Fruit fly (Drosophila melanogaster) whole organism, embryonic: Measurements from ENCODE around the gene CG17777.

Source experiments
- Ada2b ChIP-seq: fragments of 200-800 bp; sonication (Bioruptor generic); IDR thresholded peaks from 2 replicates; pipeline ENCODE4 v1.3.6; 2022; ENCODE audit warnings: missing biosample characterization, missing genetic modification characterization
- BtbVII ChIP-seq: fragments of 200-800 bp; sonication (Bioruptor generic); optimal IDR thresholded peaks from 3 replicates; lab custom pipeline; 2017; ENCODE audit warnings: missing biosample characterization, mild to moderate bottlenecking, missing genetic modification characterization
- CG10366 ChIP-seq: fragments of 200-800 bp; sonication (Bioruptor generic); IDR thresholded peaks from 2 replicates; pipeline ENCODE4 v1.3.6; 2022; ENCODE audit warnings: missing biosample characterization, missing genetic modification characterization
- CG10543 ChIP-seq: fragments of 200-800 bp; sonication (Bioruptor generic); optimal IDR thresholded peaks from 3 replicates; lab custom pipeline; 2017; ENCODE audit warnings: missing biosample characterization, mild to moderate bottlenecking, missing genetic modification characterization, moderate library complexity
- CG11398 ChIP-seq: fragments of 200-800 bp; sonication (Bioruptor generic); optimal IDR thresholded peaks from 2 replicates; lab custom pipeline; 2016; ENCODE audit warnings: missing biosample characterization, missing genetic modification characterization
- CG11456 ChIP-seq: fragments of 200-800 bp; sonication (Bioruptor generic); IDR thresholded peaks from 3 replicates; pipeline ENCODE4 v1.3.6; 2022; ENCODE audit warnings: missing biosample characterization, missing genetic modification characterization
- CG11560 ChIP-seq: fragments of 200-800 bp; sonication (Bioruptor generic); IDR thresholded peaks from 3 replicates; pipeline ENCODE4 v1.3.6; 2022; ENCODE audit warnings: missing biosample characterization, missing genetic modification characterization
- CG12071 ChIP-seq: fragments of 200-800 bp; sonication (Bioruptor generic); optimal IDR thresholded peaks from 3 replicates; lab custom pipeline; 2018; ENCODE audit warnings: missing biosample characterization, mild to moderate bottlenecking, missing genetic modification characterization
- CG13123 ChIP-seq: fragments of 200-800 bp; sonication (Bioruptor generic); optimal IDR thresholded peaks from 2 replicates; lab custom pipeline; 2016; ENCODE audit warnings: missing biosample characterization, missing genetic modification characterization
- CG13287 ChIP-seq: fragments of 200-800 bp; sonication (Bioruptor generic); IDR thresholded peaks from 2 replicates; pipeline ENCODE4 v1.3.6; 2022; ENCODE audit warnings: missing biosample characterization, missing genetic modification characterization; ENCODE audit not compliant: partially characterized antibody
- CG15269 ChIP-seq: fragments of 200-800 bp; sonication (Bioruptor generic); optimal IDR thresholded peaks from 2 replicates; lab custom pipeline; 2018; ENCODE audit warnings: missing biosample characterization, mild to moderate bottlenecking, missing genetic modification characterization, moderate library complexity
- CG17186 ChIP-seq: fragments of 200-800 bp; sonication (Bioruptor generic); optimal IDR thresholded peaks from 3 replicates; lab custom pipeline; 2017; ENCODE audit warnings: missing biosample characterization, missing genetic modification reagents, missing genetic modification characterization
- CG2120 ChIP-seq: fragments of 200-800 bp; sonication (Bioruptor generic); optimal IDR thresholded peaks from 3 replicates; lab custom pipeline; 2016; ENCODE audit warnings: missing biosample characterization, missing genetic modification characterization
- CG2889 ChIP-seq: fragments of 200-800 bp; sonication (Bioruptor generic); IDR thresholded peaks from 3 replicates; pipeline ENCODE4 v1.3.6; 2022; ENCODE audit warnings: missing biosample characterization, missing genetic modification characterization
- CG3281 ChIP-seq: fragments of 200-800 bp; sonication (Bioruptor generic); optimal IDR thresholded peaks from 3 replicates; lab custom pipeline; 2017; ENCODE audit warnings: missing biosample characterization, mild to moderate bottlenecking, missing genetic modification characterization
- CG3838 ChIP-seq: fragments of 200-800 bp; sonication (Bioruptor generic); optimal IDR thresholded peaks from 3 replicates; lab custom pipeline; 2016; ENCODE audit warnings: missing biosample characterization, missing genetic modification characterization
- CG3847 ChIP-seq: fragments of 200-800 bp; sonication (Bioruptor generic); IDR thresholded peaks from 2 replicates; pipeline ENCODE4 v1.3.6; 2022; ENCODE audit warnings: missing biosample characterization, missing genetic modification characterization
- CG4404 ChIP-seq: fragments of 200-800 bp; sonication (Bioruptor generic); IDR thresholded peaks from 2 replicates; pipeline ENCODE4 v1.3.6; 2022; ENCODE audit warnings: missing biosample characterization, missing genetic modification characterization
- CG4617 ChIP-seq: fragments of 200-800 bp; sonication (Bioruptor generic); optimal IDR thresholded peaks from 3 replicates; lab custom pipeline; 2016; ENCODE audit warnings: missing biosample characterization, missing genetic modification characterization, borderline replicate concordance
- CG5953 ChIP-seq: fragments of 200-800 bp; sonication (Bioruptor generic); IDR thresholded peaks from 2 replicates; pipeline ENCODE4 v1.3.6; 2022; ENCODE audit warnings: missing biosample characterization, missing genetic modification characterization
- CG6175 ChIP-seq: fragments of 200-800 bp; sonication (Bioruptor generic); IDR thresholded peaks from 3 replicates; pipeline ENCODE4 v1.3.6; 2022; ENCODE audit warnings: missing biosample characterization, missing genetic modification characterization
- CG9215 ChIP-seq: fragments of 200-800 bp; sonication (Bioruptor generic); IDR thresholded peaks from 2 replicates; pipeline ENCODE4 v1.3.6; 2022; ENCODE audit warnings: missing biosample characterization, missing genetic modification characterization
- CG9817 ChIP-seq: fragments of 200-800 bp; sonication (Bioruptor generic); optimal IDR thresholded peaks from 2 replicates; lab custom pipeline; 2018; ENCODE audit warnings: missing biosample characterization, mild to moderate bottlenecking, missing genetic modification characterization, moderate library complexity
- Drgx ChIP-seq: fragments of 200-800 bp; sonication (Bioruptor generic); IDR thresholded peaks from 2 replicates; pipeline ENCODE4 v1.3.6; 2022; ENCODE audit warnings: missing biosample characterization, missing genetic modification characterization
- Eip74EF ChIP-seq, 2 experiments: fragments of 200-800 bp in 1 of 2; fragments of >200 bp in 1 of 2; sonication (Bioruptor generic) in 1 of 2; optimal IDR thresholded peaks; 2 replicates each; lab custom pipeline; 2017 to 2019; ENCODE audit warnings: missing biosample characterization in 2 of 2, missing genetic modification characterization in 2 of 2, mild to moderate bottlenecking in 1 of 2, moderate library complexity in 1 of 2
- Ets97D ChIP-seq: fragments of 200-800 bp; sonication (Bioruptor generic); optimal IDR thresholded peaks from 3 replicates; lab custom pipeline; 2016; ENCODE audit warnings: missing biosample characterization, missing genetic modification characterization
- Sin3A ChIP-seq: fragments of >200 bp; optimal IDR thresholded peaks from 2 replicates; lab custom pipeline; 2018
- Sry-δ ChIP-seq: fragments of 200-800 bp; sonication (Bioruptor generic); optimal IDR thresholded peaks from 2 replicates; lab custom pipeline; 2016; ENCODE audit warnings: missing biosample characterization, missing genetic modification characterization
- TFAM ChIP-seq: fragments of 200-800 bp; sonication (Bioruptor generic); optimal IDR thresholded peaks from 2 replicates; lab custom pipeline; 2017; ENCODE audit warnings: missing biosample characterization, missing genetic modification characterization, inconsistent platforms
- Xbp1 ChIP-seq: fragments of 200-800 bp; sonication (Bioruptor generic); optimal IDR thresholded peaks from 3 replicates; lab custom pipeline; 2016; ENCODE audit warnings: missing biosample characterization, mild to moderate bottlenecking, missing genetic modification characterization
- ab ChIP-seq: fragments of 200-800 bp; sonication (Bioruptor generic); optimal IDR thresholded peaks from 2 replicates; lab custom pipeline; 2016; ENCODE audit warnings: missing biosample characterization, missing genetic modification characterization
- amos ChIP-seq: fragments of 200-800 bp; sonication (Bioruptor generic); IDR thresholded peaks from 2 replicates; pipeline ENCODE4 v1.3.6; 2022; ENCODE audit warnings: missing biosample characterization, missing genetic modification characterization; ENCODE audit not compliant: partially characterized antibody
- ato ChIP-seq: fragments of 200-800 bp; sonication (Bioruptor generic); IDR thresholded peaks from 2 replicates; pipeline ENCODE4 v1.3.6; 2022; ENCODE audit warnings: missing biosample characterization, missing genetic modification characterization; ENCODE audit not compliant: partially characterized antibody
- bigmax ChIP-seq: fragments of 200-800 bp; sonication (Bioruptor generic); optimal IDR thresholded peaks from 2 replicates; lab custom pipeline; 2018; ENCODE audit warnings: missing biosample characterization, mild to moderate bottlenecking, missing genetic modification characterization
- dmrt11E ChIP-seq: fragments of 200-800 bp; sonication (Bioruptor generic); optimal IDR thresholded peaks from 3 replicates; lab custom pipeline; 2018; ENCODE audit warnings: missing biosample characterization, mild to moderate bottlenecking, missing genetic modification characterization, moderate library complexity
- fu2 ChIP-seq: fragments of 200-800 bp; sonication (Bioruptor generic); optimal IDR thresholded peaks from 2 replicates; lab custom pipeline; 2016; ENCODE audit warnings: missing biosample characterization, missing genetic modification characterization
- gcm2 ChIP-seq: fragments of 200-800 bp; sonication (Bioruptor generic); optimal IDR thresholded peaks from 2 replicates; lab custom pipeline; 2016; ENCODE audit warnings: missing biosample characterization, missing genetic modification characterization
- gro ChIP-seq: fragments of 200-800 bp; sonication (Bioruptor generic); optimal IDR thresholded peaks from 2 replicates; lab custom pipeline; 2016; ENCODE audit warnings: missing biosample characterization, missing genetic modification characterization
- ind ChIP-seq: fragments of 200-800 bp; sonication (Bioruptor generic); optimal IDR thresholded peaks from 3 replicates; lab custom pipeline; 2016; ENCODE audit warnings: missing biosample characterization, missing genetic modification characterization
- lmd ChIP-seq: fragments of 200-800 bp; sonication (Bioruptor generic); IDR thresholded peaks from 2 replicates; pipeline ENCODE4 v1.3.6; 2022; ENCODE audit warnings: missing biosample characterization, missing genetic modification characterization
- nerfin-2 ChIP-seq: fragments of 200-800 bp; sonication (Bioruptor generic); IDR thresholded peaks from 2 replicates; pipeline ENCODE4 v1.3.6; 2022; ENCODE audit warnings: missing biosample characterization, missing genetic modification characterization; ENCODE audit not compliant: partially characterized antibody
- prd ChIP-seq, 3 experiments: fragments of >200 bp in 2 of 3; fragments of 200-800 bp in 1 of 3; sonication (Bioruptor generic) in 1 of 3; optimal IDR thresholded peaks in 2 of 3; IDR thresholded peaks in 1 of 3; 2 replicates in 2 of 3; 3 replicates in 1 of 3; pipeline versions ENCODE4 v1.3.6 to Lab custom; 2017 to 2022; ENCODE audit warnings: missing biosample characterization in 1 of 3, missing genetic modification characterization in 1 of 3
- pzg ChIP-seq: fragments of 200-800 bp; sonication (Bioruptor generic); optimal IDR thresholded peaks from 3 replicates; lab custom pipeline; 2018; ENCODE audit warnings: missing biosample characterization, mild to moderate bottlenecking, missing genetic modification characterization, moderate library complexity
- salm ChIP-seq: fragments of 200-800 bp; sonication (Bioruptor generic); optimal IDR thresholded peaks from 2 replicates; lab custom pipeline; 2018; ENCODE audit warnings: missing biosample characterization, mild to moderate bottlenecking, missing genetic modification characterization
- sisA ChIP-seq: fragments of 200-800 bp; sonication (Bioruptor generic); IDR thresholded peaks from 2 replicates; pipeline ENCODE4 v1.3.6; 2022; ENCODE audit warnings: missing biosample characterization, missing genetic modification characterization
- tup ChIP-seq: fragments of 200-800 bp; sonication (Bioruptor generic); optimal IDR thresholded peaks from 2 replicates; lab custom pipeline; 2016; ENCODE audit warnings: missing biosample characterization, mild to moderate bottlenecking, missing genetic modification characterization, moderate library complexity
- vnd ChIP-seq: fragments of 200-800 bp; sonication (Bioruptor generic); IDR thresholded peaks from 3 replicates; pipeline ENCODE4 v1.3.6; 2022; ENCODE audit warnings: missing biosample characterization, missing genetic modification characterization; ENCODE audit not compliant: partially characterized antibody
- wek ChIP-seq: fragments of 200-800 bp; sonication (Bioruptor generic); optimal IDR thresholded peaks from 3 replicates; lab custom pipeline; 2018; ENCODE audit warnings: missing biosample characterization, mild to moderate bottlenecking, missing genetic modification characterization, moderate library complexity

CG17777 gene

dm6 chrX:2145690-2146470 lies 40.8 kb upstream of the CG17777 start (continued):
- TF ChIP-seq bigmax (GFP tag; lab: Kevin White, UChicago) (no peak), CG11398 (GFP tag; lab: Kevin White, UChicago) (no peak), CG9215 (no peak; the same call in 1 of the 2 replicates), nerfin-2 (no peak), salm (tag; lab: Kevin White, UChicago) (no peak), CG3847 (GFP tag; lab: Robert Waterston, UW) (no peak; the same call in 1 of the 2 replicates), CG6175 (GFP tag; lab: Robert Waterston, UW) (no peak), CG15269 (peak; percentile 58), pzg (GFP tag; lab: Kevin White, UChicago) (peak; percentile 12), CG2120 (GFP tag; lab: Kevin White, UChicago) (peak; percentile 47), prd (optimal IDR thresholded peaks at IDR 0.05; lab: Kevin White, UChicago) (no peak), prd (GFP tag; IDR thresholded peaks at IDR 0.05; lab: Robert Waterston, UW) (peak; percentile 38; the same call in 1 of the 3 replicates), Drgx (GFP tag; lab: Robert Waterston, UW) (peak; percentile 33; the same call in 1 of the 2 replicates), ab (GFP tag; lab: Kevin White, UChicago) (no peak), fu2 (GFP tag; lab: Kevin White, UChicago) (peak; percentile 30), Sin3A (lab: Kevin White, UChicago) (no peak), Sry-δ (GFP tag; lab: Kevin White, UChicago) (peak; percentile 86), gcm2 (no peak), CG10366 (GFP tag; lab: Robert Waterston, UW) (no peak), CG10543 (peak; percentile 77), vnd (GFP tag; lab: Robert Waterston, UW) (peak; percentile 79), wek (no peak), CG13287 (peak; percentile 79), CG17186 (GFP tag; lab: Kevin White, UChicago) (no peak), CG4617 (GFP tag; lab: Kevin White, UChicago) (no peak), CG3838 (GFP tag; lab: Kevin White, UChicago) (no peak), tup (GFP tag; lab: Kevin White, UChicago) (no peak), BtbVII (GFP tag; lab: Kevin White, UChicago) (no peak), dmrt11E (tag; lab: Kevin White, UChicago) (peak; percentile 31), Ada2b (GFP tag; lab: Robert Waterston, UW) (no peak), CG13123 (GFP tag; lab: Kevin White, UChicago) (no peak), ato (no peak), CG11456 (GFP tag; lab: Robert Waterston, UW) (0 out of 3 replicates have a peak, but pooled peaks have one; percentile 16), CG4404 (GFP tag; lab: Robert Waterston, UW) (peak; percentile 37; the same call in 1 of the 2 replicates), Ets97D (no peak), ind (GFP tag; lab: Kevin White, UChicago) (peak; percentile 55), gro (peak; percentile 46), CG12071 (GFP tag; lab: Kevin White, UChicago) (no peak), CG11560 (tag; lab: Robert Waterston, UW) (no peak), sisA (GFP tag; lab: Robert Waterston, UW) (peak; percentile 15; the same call in 1 of the 2 replicates), Eip74EF (GFP tag; optimal IDR thresholded peaks at IDR 0.05; lab: Kevin White, UChicago) (no peak), amos (peak; percentile 68), TFAM (GFP tag; lab: Kevin White, UChicago) (no peak), CG9817 (tag; lab: Kevin White, UChicago) (peak; percentile 31), Xbp1 (GFP tag; lab: Kevin White, UChicago) (peak; percentile 26), lmd (peak; percentile 35; the same call in 1 of the 2 replicates), CG5953 (GFP tag; lab: Robert Waterston, UW) (no peak), CG2889 (no peak), CG3281 (GFP tag; lab: Kevin White, UChicago) (peak; percentile 3)
